Worm (Caenorhabditis elegans) whole organism, midembryonic: ENCODE results near the gene pdfr-1.

Source experiments
- flt-1 ChIP-seq: fragments of 200-800 bp; sonication (Bioruptor generic); IDR thresholded peaks from 2 replicates; pipeline ENCODE4 v1.3.6; 2022; ENCODE audit warnings: missing genetic modification characterization, missing compliant biosample characterization
- ztf-23 ChIP-seq: fragments of 200-800 bp; sonication (Bioruptor generic); IDR thresholded peaks from 2 replicates; pipeline ENCODE4 v1.3.6; 2022; ENCODE audit warnings: missing genetic modification reagents, missing genetic modification characterization, missing compliant biosample characterization

ce11 chrIII:6612282-6612681, 39.6 kb downstream of the pdfr-1 start, which contains the start of gene ctsa-4.2:
- no peak for TF ChIP-seq flt-1
- no peak for TF ChIP-seq ztf-23 (GFP tag; lab: Robert Waterston, UW)
